Worm (Caenorhabditis elegans): ENCODE results near the gene T24H7.9.

The T24H7.9 gene

DNA sequence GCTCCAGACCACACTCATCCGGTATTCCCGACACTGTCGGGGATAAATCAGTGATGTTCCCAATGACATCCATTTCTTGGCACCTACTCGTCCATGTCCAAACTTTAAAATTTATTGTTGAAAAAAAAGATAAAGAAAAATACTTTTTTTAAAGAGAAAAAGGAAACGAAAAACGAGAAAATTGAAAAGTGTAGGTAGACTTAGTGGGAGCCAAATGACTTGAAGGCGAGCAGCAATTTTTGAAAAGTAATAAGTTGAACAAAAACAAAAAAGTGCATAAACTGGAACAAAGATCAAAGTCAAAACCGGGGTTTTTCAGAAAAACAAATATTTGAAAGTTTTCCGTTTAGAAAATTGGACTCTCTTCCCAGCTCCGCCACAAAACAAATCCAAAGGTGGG, 27.2 kb downstream of the T24H7.9 start, which contains the start of gene daf-37:
Gene daf-37, minus strand, starts transcription at position 101 of the 400 bp plus-strand sequence.
- TF ChIP-seq pes-1 (GFP tag; IDR thresholded peaks at IDR 0.05) (no peak), ceh-13 (GFP tag; optimal IDR thresholded peaks at IDR 0.05) (no peak), tbx-11 (GFP tag; IDR thresholded peaks at IDR 0.05) (no peak), hnd-1 (tag; optimal IDR thresholded peaks at IDR 0.05) (no peak), flt-1 (GFP tag; IDR thresholded peaks at IDR 0.05) (no peak), ets-7 (tag; optimal IDR thresholded peaks at IDR 0.05) (no peak)

DNA sequence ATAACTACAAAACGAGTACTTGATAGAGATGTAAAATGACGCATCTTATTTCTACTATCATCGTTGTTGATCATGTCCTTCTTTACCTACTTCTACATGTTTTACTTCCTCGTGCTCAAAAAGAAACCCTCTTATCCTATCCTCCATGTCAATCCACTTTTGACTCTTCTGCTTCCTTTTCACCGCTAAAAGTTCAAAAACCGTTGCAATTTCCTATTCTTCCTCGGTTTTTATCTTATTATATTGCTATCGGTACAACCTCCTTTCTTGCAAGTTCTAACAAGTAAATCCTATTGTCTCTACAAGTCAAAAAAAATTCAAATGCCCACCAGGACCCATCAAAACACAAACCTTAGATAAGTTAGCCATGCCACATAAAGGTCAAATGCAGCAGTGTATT, 28.1 kb downstream of the T24H7.9 start:
- no peak for TF ChIP-seq ets-7 (tag; optimal IDR thresholded peaks at IDR 0.05)
- no peak for TF ChIP-seq hmg-4 (GFP tag; optimal IDR thresholded peaks at IDR 0.05)
- TF ChIP-seq tbx-37 (GFP tag; conservative IDR thresholded peaks at IDR 0.05) = no peak
- no peak for TF ChIP-seq B0310.2 (tag; optimal IDR thresholded peaks at IDR 0.05)
- no peak for TF ChIP-seq scrt-1 (GFP tag; IDR thresholded peaks at IDR 0.05)
- no peak for TF ChIP-seq F13C5.2 (tag; optimal IDR thresholded peaks at IDR 0.05)
- no peak for TF ChIP-seq ceh-36 (tag; optimal IDR thresholded peaks at IDR 0.05)
- no peak for TF ChIP-seq flt-1 (GFP tag; IDR thresholded peaks at IDR 0.05)
- TF ChIP-seq hnd-1 (tag; optimal IDR thresholded peaks at IDR 0.05) = no peak
- no peak for TF ChIP-seq pes-1 (GFP tag; IDR thresholded peaks at IDR 0.05)
- TF ChIP-seq tra-4 (tag; optimal IDR thresholded peaks at IDR 0.05) = no peak
- TF ChIP-seq aly-1 (tag; optimal IDR thresholded peaks at IDR 0.05) = no peak
- TF ChIP-seq sea-1 (GFP tag; conservative IDR thresholded peaks at IDR 0.05) = no peak

DNA sequence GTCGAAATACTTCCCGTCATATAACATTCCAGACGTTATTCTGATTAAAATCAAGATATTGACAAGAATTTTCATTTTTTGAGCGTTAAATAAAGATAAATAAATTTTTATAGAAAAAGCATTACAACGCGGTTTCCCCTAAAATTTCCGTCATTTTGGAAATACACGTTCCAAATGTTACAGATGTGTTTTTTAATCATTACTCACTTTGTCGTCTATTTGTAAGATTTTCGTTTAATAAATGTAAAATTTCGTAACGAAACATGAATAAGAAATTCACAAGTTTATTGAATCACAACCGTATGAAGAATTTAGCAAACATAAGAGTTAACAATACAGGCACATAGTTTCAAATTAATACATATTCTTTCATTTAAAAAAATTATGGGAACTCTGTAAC, 32.4 kb downstream of the T24H7.9 start, which contains the start of gene C30B5.17:
Gene C30B5.17, minus strand, starts transcription at position 101 of the 400 bp plus-strand sequence.
- no peak for TF ChIP-seq tbx-37 (GFP tag; conservative IDR thresholded peaks at IDR 0.05)
- no peak for TF ChIP-seq flt-1 (GFP tag; IDR thresholded peaks at IDR 0.05)
- TF ChIP-seq sea-1 (GFP tag; conservative IDR thresholded peaks at IDR 0.05) = no peak
- TF ChIP-seq aly-1 (tag; optimal IDR thresholded peaks at IDR 0.05) = no peak
- no peak for TF ChIP-seq hnd-1 (tag; optimal IDR thresholded peaks at IDR 0.05)
- TF ChIP-seq ceh-36 (tag; optimal IDR thresholded peaks at IDR 0.05) = no peak
- no peak for TF ChIP-seq hmbx-1 (tag; optimal IDR thresholded peaks at IDR 0.05)
- no peak for TF ChIP-seq scrt-1 (GFP tag; IDR thresholded peaks at IDR 0.05)
- TF ChIP-seq tbx-11 (GFP tag; IDR thresholded peaks at IDR 0.05) = no peak
- TF ChIP-seq F13C5.2 (tag; optimal IDR thresholded peaks at IDR 0.05) = no peak
- no peak for TF ChIP-seq ama-1 (optimal IDR thresholded peaks at IDR 0.05)
- TF ChIP-seq hmg-4 (GFP tag; optimal IDR thresholded peaks at IDR 0.05) = no peak
- TF ChIP-seq tra-4 (tag; optimal IDR thresholded peaks at IDR 0.05) = no peak
- TF ChIP-seq ets-7 (tag; optimal IDR thresholded peaks at IDR 0.05) = no peak
- TF ChIP-seq ceh-13 (GFP tag; optimal IDR thresholded peaks at IDR 0.05) = no peak
- no peak for TF ChIP-seq pes-1 (GFP tag; IDR thresholded peaks at IDR 0.05)
- TF ChIP-seq B0310.2 (tag; optimal IDR thresholded peaks at IDR 0.05) = no peak

DNA sequence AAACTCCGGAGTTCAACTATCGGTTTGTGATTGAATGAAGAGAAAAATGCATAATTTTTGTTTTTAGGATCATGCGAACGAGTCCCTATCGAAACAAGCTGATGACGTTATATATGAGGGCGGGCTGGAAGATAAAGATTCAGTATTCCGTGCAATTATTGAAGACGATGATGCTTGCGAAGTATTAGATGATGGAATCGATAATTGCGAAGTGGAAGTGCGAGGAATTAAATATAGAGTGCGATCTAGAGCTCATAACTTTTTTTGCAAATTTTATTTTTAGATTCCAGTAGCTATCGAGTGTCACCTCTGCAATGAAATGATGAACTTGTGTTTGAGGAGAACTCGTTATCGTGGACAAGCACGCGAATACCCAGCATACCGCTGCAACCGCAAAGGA, 36.3 kb downstream of the T24H7.9 start:
- TF ChIP-seq aly-1 (tag; optimal IDR thresholded peaks at IDR 0.05) = no peak
- TF ChIP-seq ceh-36 (tag; optimal IDR thresholded peaks at IDR 0.05) = no peak
- no peak for TF ChIP-seq tra-4 (tag; optimal IDR thresholded peaks at IDR 0.05)
- TF ChIP-seq sea-1 (GFP tag; conservative IDR thresholded peaks at IDR 0.05) = no peak
- TF ChIP-seq B0310.2 (tag; optimal IDR thresholded peaks at IDR 0.05) = no peak
- no peak for TF ChIP-seq hmg-4 (GFP tag; optimal IDR thresholded peaks at IDR 0.05)
- TF ChIP-seq F13C5.2 (tag; optimal IDR thresholded peaks at IDR 0.05) = no peak
- no peak for TF ChIP-seq flt-1 (GFP tag; IDR thresholded peaks at IDR 0.05)
- TF ChIP-seq tbx-37 (GFP tag; conservative IDR thresholded peaks at IDR 0.05) = no peak
- TF ChIP-seq tbx-11 (GFP tag; IDR thresholded peaks at IDR 0.05) = no peak
- TF ChIP-seq ceh-13 (GFP tag; optimal IDR thresholded peaks at IDR 0.05) = no peak
- TF ChIP-seq ets-7 (tag; optimal IDR thresholded peaks at IDR 0.05) = no peak
- no peak for TF ChIP-seq hnd-1 (tag; optimal IDR thresholded peaks at IDR 0.05)
- TF ChIP-seq scrt-1 (GFP tag; IDR thresholded peaks at IDR 0.05) = no peak

DNA sequence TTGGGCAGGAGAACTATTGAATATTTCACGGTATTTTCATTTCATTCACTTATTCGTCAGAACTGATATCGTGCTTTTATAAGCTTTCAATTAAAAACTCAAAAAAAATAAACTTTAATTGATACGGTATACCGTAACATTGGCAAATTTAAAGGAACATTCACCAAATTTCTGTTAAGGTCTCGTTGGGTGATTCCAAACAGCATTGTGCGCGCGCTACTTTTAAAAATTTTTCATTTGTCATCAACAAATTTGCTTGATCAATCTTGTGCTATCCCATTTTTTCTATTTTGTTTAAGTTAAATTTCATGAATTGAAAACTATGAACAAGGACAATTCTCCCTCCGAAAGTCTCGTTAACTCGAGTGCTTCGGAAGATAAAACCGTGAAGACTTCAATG, 36.8 kb downstream of the T24H7.9 start, which contains the start of gene szy-4:
Gene szy-4, plus strand, starts transcription at position 229 of the 400 bp plus-strand sequence.
- TF ChIP-seq B0310.2 (tag; optimal IDR thresholded peaks at IDR 0.05) (no peak), sea-1 (GFP tag; conservative IDR thresholded peaks at IDR 0.05) (no peak), tbx-37 (GFP tag; conservative IDR thresholded peaks at IDR 0.05) (no peak), tbx-11 (GFP tag; IDR thresholded peaks at IDR 0.05) (no peak), scrt-1 (GFP tag; IDR thresholded peaks at IDR 0.05) (no peak), ceh-13 (GFP tag; optimal IDR thresholded peaks at IDR 0.05) (no peak)

DNA sequence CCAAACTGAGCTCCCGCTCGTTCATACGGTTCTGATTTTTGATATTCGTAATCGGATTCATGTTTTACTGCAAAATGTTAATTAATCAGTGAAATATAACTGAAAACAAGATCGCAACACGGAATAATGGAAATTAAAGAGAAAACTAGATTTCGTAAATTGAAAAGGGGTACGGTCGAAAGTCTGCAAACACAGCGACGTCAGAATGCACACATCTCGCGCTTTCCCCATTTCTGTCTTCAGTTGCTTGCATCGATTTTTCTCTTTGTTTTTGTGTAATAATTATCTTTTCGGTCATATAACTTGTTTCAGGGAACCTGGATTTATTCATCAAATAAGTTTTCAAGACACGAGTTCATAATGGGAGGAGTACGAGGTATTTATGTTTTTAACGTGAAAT, 38.4 kb downstream of the T24H7.9 start, which contains the start of the genes rbmx-2 and C30B5.2:
Gene rbmx-2, minus strand, starts transcription at position 74 of the 400 bp plus-strand sequence.
Gene C30B5.2, plus strand, starts transcription at position 306 of the 400 bp plus-strand sequence.
- TF ChIP-seq tra-4 (tag; optimal IDR thresholded peaks at IDR 0.05) = no peak
- no peak for TF ChIP-seq ceh-36 (tag; optimal IDR thresholded peaks at IDR 0.05)
- no peak for TF ChIP-seq pes-1 (GFP tag; IDR thresholded peaks at IDR 0.05)
- no peak for TF ChIP-seq aly-1 (tag; optimal IDR thresholded peaks at IDR 0.05)
- no peak for TF ChIP-seq tbx-37 (GFP tag; conservative IDR thresholded peaks at IDR 0.05)
- TF ChIP-seq ets-7 (tag; optimal IDR thresholded peaks at IDR 0.05) = no peak
- TF ChIP-seq hmg-4 (GFP tag; optimal IDR thresholded peaks at IDR 0.05) = no peak
- no peak for TF ChIP-seq sea-1 (GFP tag; conservative IDR thresholded peaks at IDR 0.05)
- TF ChIP-seq ama-1 (optimal IDR thresholded peaks at IDR 0.05) = no peak
- TF ChIP-seq tbx-11 (GFP tag; IDR thresholded peaks at IDR 0.05) = no peak
- TF ChIP-seq ceh-13 (GFP tag; optimal IDR thresholded peaks at IDR 0.05) = no peak

DNA sequence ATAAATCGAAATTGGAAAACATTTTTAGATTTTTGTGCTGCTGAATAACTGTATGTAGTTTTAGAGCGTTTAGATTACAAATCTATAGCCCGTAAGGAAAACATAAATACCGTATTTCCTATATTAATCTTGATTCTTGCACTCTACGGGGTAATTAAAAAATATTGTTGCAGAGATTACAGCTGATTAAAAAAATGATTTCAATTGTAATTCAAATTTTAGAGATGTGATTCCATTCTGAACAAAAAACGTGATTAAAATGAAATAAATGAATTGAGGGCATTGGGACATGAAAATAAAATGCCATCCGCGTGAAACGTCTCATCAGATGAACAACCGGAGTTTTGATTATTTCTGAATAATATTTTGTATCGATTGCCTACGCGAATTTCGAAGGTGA, 42.8 kb downstream of the T24H7.9 start, which contains the start of gene cpb-2:
Gene cpb-2, plus strand, starts transcription at position 301 of the 400 bp plus-strand sequence.
- TF ChIP-seq flt-1 (GFP tag; IDR thresholded peaks at IDR 0.05) (no peak), sea-1 (GFP tag; conservative IDR thresholded peaks at IDR 0.05) (no peak), tra-4 (tag; optimal IDR thresholded peaks at IDR 0.05) (no peak), ceh-36 (tag; optimal IDR thresholded peaks at IDR 0.05) (no peak), ceh-13 (GFP tag; optimal IDR thresholded peaks at IDR 0.05) (no peak), hnd-1 (tag; optimal IDR thresholded peaks at IDR 0.05) (no peak), tbx-11 (GFP tag; IDR thresholded peaks at IDR 0.05) (no peak), hmg-4 (GFP tag; optimal IDR thresholded peaks at IDR 0.05) (no peak), tbx-37 (GFP tag; conservative IDR thresholded peaks at IDR 0.05) (no peak), scrt-1 (GFP tag; IDR thresholded peaks at IDR 0.05) (no peak), ets-7 (tag; optimal IDR thresholded peaks at IDR 0.05) (no peak), B0310.2 (tag; optimal IDR thresholded peaks at IDR 0.05) (no peak), F13C5.2 (tag; optimal IDR thresholded peaks at IDR 0.05) (no peak), pes-1 (GFP tag; IDR thresholded peaks at IDR 0.05) (no peak), aly-1 (tag; optimal IDR thresholded peaks at IDR 0.05) (no peak), ama-1 (optimal IDR thresholded peaks at IDR 0.05) (no peak)

All from whole organism, early embryonic.